Fruit fly (Drosophila melanogaster) S2 (cell line): Measurements from ENCODE around the gene CG31274.
A peak's percentile ranks its signal among the peaks of the same experiment; 100 is the strongest.

ENCODE experiments used
- CG8478 ChIP-seq: fragments of >200 bp; optimal IDR thresholded peaks from 2 replicates; lab custom pipeline; 2018
- CTCF ChIP-seq, 2 experiments: fragments of >200 bp; optimal IDR thresholded peaks; 2 replicates each; lab custom pipeline; 2018

Gene CG31274

DNA sequence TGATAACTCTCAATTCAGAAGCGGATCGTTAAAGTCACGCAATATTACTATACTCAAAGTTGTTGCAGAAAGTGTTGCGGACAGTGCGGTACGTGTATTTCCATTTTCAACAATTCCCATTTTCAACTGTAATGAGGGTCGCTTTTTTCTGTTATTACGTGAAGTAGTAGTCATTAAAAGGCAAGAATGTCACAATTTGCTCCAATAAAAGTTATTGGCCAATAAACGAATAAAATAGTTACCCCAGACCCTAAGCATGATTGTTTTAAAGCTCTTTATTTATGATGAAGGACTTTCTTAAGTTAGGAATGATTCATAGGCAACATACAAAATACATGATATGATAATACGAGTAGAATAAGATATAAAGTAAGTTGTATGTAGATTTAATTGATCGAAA, 14.5 kb downstream of the CG31274 start:
- TF ChIP-seq CG8478 (no peak), CTCF (optimal IDR thresholded peaks at IDR 0.05; lab: Kevin White, UChicago) (no peak)

DNA sequence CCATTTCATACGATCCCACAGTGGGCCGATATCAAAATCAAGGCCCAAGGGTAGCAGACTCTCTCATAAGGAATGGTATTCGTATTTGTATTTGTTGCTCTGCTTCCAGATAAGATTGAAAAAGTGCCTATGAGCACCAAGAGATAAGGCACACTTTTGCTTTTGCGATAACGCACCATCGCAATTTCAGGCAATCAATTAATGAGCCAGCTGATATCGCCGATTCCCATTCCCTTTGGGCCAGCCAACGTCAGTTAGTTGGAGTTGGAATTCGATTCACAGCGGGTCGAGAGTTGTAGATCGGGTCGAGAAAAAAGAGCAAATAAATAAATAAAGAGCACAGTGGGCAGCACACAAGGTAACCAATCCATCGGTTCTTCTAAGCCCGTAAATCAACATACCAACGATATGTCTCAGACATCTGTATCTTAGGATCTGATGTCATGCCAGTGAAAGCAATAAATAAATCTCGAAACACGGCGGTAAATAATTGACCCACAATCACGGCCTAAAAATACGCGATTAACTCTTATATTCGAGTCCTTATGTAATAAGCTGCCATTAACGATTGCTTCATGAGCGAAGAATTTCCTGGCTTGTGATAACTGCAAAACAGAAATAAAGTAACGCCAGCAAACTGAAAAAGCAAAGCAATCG, 15.3 kb downstream of the CG31274 start, which contains the start of gene CG8907:
TSS of gene CG8907 (plus strand) at position 252 of the 657 bp plus-strand sequence.
- no peak for TF ChIP-seq CG8478
- no peak for TF ChIP-seq CTCF (optimal IDR thresholded peaks at IDR 0.05; lab: Kevin White, UChicago)

DNA sequence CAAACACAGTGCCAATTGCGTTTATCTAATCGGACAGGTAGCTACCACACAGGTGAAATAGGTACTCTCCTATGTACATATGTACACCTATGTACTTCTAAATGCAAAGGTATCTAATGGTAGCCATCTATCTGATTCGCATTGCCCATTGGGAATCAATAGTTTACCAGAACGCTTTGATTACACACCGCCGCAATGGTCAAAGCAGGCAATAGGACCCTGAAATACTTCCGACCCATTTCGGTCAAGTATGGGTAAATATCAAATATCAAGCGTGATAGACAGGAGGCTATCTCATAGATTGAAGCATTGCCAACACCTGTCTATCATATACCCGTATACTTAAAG, 15.8 kb downstream of the CG31274 start:
- TF ChIP-seq CTCF (optimal IDR thresholded peaks at IDR 0.05; lab: Kevin White, UChicago) (no peak), CG8478 (no peak)

DNA sequence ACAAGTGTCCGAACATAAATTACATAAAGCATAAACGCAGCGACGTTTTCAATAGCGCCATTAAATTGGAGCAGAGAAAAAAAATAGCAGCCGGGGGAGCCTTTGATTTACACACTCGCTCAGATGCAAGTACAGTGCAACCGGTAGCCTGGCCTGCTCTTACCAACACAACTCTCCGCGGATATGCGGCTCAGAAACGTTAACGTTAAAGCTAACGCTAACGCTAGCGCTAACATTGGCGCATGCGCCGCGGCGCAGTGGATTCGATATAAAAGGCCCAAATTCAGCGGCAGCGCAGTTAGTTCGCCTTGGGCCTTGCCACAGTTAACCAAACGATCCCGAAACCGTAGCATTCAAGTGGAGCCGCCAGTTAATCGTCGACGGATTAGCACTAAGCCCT, 21.5 kb downstream of the CG31274 start, which contains the start of gene Pxd:
TSS of gene Pxd (plus strand) at position 301 of the 400 bp plus-strand sequence.
- no peak for TF ChIP-seq CTCF (optimal IDR thresholded peaks at IDR 0.05; lab: Kevin White, UChicago)
- TF ChIP-seq CG8478: no peak

DNA sequence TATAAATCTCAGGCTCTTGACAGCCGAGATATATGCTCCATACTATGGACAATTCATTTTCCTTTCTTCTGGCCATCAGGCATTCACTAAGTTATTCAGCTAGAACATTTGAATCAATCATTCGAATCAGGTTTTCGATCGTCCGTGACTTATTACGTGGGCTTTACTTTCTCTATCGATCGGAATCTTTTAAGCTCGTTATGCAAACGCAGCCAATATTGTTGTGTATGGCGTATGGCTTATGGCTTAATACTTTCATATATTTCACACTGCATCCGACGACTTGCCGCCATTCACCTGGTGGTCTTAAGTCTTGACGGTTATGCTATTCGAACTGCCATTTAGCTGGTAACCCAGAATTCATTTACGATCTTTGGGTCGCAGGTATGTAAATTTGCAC, 23.4 kb downstream of the CG31274 start:
- TF ChIP-seq CTCF (optimal IDR thresholded peaks at IDR 0.05; lab: Kevin White, UChicago): no peak
- no peak for TF ChIP-seq CG8478

DNA sequence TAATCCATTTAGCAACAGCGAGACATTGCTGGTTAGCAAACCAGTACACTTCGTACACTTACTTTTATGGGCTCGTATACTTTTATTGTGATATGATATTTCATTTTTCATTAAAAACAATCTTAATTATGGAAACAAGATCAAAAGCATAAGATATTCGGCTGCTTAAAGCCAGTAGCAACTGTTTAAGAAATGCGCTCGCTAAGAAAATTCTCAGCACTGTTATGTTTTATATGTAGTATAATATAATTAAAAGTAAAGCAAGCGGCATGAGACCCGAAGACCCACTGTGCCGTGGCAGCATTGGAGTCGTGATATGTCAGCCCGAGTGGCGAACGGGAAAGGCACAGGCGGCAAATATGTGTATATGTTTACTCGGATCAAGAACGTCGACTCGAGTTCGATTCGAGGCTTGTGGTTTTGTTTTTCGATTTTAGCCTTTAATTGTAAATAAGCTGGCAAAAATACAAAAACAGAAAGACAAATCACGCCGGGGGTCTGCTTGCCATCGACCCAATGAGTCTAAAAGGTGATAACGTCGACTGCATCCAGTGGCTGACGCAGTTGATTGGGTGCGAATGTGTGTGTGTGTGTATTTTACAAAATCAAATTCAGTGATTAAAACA, 26.2 kb downstream of the CG31274 start:
- TF ChIP-seq CG8478: no peak
- TF ChIP-seq CTCF (optimal IDR thresholded peaks at IDR 0.05; lab: Kevin White, UChicago): no peak

DNA sequence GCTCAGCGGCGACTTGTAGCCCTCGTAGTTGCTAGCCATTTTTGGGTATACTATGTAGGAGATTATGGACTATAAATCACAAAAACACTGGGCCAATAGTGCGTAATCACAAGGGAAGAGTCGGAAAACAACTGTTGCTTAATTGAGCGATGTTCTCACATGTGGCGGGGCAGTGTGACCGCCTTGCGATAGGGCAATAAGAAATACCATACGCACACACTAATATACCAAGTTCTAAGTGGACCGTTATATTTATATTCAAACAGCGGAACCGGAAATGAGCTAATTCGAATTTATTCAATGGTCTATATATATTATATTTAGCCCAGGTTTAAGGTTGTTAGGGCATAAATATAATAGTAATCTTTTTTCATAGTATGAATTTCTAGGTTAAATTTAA, 28.1 kb downstream of the CG31274 start, which contains the start of gene Adsl:
TSS of gene Adsl (minus strand) at position 165 of the 400 bp plus-strand sequence.
- TF ChIP-seq CG8478 (no peak), CTCF (optimal IDR thresholded peaks at IDR 0.05; lab: Kevin White, UChicago) (no peak)

DNA sequence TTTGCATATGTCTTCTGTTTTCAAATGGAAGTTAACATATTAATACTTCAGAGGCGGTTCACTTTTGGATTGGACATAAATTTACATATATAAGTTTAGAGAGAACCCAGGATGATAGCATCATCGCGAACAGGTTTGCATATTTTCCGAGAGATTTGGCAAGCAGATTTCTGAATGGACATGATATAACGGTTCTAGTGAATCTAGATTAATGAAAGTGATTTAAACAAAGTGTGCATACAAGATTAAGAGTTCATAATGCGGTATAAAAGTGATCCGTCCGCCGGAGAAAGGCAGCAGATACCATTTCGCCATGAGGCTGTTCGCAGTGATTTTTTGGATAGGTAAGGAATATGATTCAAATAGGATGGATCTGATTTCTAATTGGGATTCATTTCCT, 35.6 kb downstream of the CG31274 start, which contains the start of gene CG5225:
TSS of gene CG5225 (plus strand) at position 301 of the 400 bp plus-strand sequence.
- TF ChIP-seq CG8478 (no peak), CTCF (optimal IDR thresholded peaks at IDR 0.05; lab: Kevin White, UChicago) (no peak)

DNA sequence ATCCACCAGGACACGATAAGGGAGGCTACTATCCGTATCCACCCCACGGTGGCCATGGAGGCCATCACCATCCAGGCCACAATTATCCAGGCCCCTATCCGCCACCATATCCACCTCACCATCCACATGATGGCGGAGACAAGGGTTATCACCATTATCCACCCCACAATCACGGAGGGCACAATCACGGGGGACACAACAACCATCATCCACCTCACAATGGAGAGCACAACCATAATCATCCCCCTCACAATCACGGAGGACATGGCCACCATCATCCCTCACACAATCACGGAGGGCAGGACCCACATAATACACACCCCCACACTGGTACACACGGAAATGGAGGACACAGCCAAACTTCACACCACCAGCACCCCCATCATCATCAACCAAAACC, 37.0 kb downstream of the CG31274 start:
- TF ChIP-seq CTCF (optimal IDR thresholded peaks at IDR 0.05; lab: Kevin White, UChicago): no peak
- TF ChIP-seq CG8478: no peak

DNA sequence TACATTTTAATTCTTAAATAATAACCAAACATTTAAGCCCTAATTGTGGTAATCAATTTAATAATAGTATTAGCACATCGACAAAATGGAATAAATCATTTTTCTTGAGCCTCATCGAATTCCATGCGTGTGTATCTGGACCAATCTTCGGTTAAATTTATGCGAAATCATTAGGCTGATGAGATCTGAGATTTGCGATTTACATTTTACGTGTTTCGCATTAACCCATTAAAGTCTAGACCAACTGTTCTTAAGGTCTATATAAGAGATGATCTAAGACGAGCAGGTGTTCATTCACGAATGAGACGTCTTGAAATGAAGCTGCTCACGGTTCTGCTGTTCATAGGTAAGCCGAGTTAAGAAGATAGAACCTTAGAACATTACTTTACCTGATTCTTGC, 38.7 kb downstream of the CG31274 start, which contains the start of gene CG31268:
TSS of gene CG31268 (plus strand) at position 301 of the 400 bp plus-strand sequence.
- TF ChIP-seq CTCF (optimal IDR thresholded peaks at IDR 0.05; lab: Kevin White, UChicago): no peak
- TF ChIP-seq CG8478: no peak

DNA sequence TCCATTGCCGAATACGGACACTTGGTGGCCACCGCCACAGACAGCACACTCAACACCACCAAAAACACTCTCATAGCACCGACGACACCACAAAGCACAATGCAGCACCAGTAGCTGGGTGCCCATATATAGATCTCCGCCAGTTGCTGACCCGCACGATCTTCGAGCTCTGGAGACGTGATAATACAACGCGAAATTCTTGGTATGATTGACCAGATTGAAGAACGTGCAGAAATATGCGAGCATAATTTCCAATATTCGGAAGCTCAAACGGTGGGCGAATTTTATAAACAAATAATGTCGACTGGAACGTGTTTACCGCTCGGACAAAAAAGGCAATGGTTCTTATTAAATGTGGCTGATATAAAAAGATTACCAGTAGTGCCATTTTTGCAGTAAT, 43.1 kb downstream of the CG31274 start, which contains the start of gene CG4009:
TSS of gene CG4009 (minus strand) at position 101 of the 400 bp plus-strand sequence.
- no peak for TF ChIP-seq CG8478
- TF ChIP-seq CTCF (optimal IDR thresholded peaks at IDR 0.05; lab: Kevin White, UChicago): no peak

DNA sequence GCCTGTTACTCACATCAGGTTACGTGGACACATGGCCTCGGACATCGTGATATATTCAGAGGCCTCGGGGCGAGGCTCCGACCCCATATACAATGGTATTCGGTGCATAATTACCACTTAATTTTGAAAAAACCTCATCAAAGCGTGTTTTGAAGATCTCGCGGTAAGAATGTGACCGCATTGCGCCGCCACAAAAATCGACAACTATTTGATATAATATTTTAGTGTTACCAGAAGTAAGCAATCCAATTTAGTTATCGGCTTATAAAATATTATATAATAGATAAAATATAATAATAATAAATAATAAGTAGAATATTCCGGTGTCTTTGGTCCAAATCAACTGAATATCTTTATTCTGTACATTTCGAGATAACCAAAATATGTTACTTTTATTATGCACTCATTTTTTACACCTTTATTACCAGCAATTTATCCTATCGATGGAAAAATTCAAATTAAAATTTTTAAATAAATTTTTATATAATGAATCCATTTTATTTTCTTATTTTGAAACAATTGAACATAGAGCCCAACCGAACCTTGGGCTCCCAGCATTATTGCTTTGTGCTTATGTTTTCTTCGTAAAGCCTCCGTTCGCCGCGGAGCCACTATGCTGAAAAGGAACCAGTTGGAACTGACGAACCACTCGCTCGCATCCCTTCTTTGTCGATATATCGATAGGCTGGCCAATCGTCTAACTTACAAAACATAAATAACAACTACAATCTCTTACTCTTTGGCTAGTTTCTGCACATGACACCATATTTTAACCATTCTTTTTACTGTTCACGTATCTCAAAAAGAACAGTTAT, 47.4 kb downstream of the CG31274 start, which contains the start of the genes CG18213 and Trm7-32:
TSS of gene CG18213 (minus strand) at position 211 of the 815 bp plus-strand sequence.
TSS of gene Trm7-32 (plus strand) at position 690 of the 815 bp plus-strand sequence.
- TF ChIP-seq CG8478 (no peak), CTCF (optimal IDR thresholded peaks at IDR 0.05; lab: Kevin White, UChicago) (peak in 1 of 2 experiments; percentile 17)

DNA sequence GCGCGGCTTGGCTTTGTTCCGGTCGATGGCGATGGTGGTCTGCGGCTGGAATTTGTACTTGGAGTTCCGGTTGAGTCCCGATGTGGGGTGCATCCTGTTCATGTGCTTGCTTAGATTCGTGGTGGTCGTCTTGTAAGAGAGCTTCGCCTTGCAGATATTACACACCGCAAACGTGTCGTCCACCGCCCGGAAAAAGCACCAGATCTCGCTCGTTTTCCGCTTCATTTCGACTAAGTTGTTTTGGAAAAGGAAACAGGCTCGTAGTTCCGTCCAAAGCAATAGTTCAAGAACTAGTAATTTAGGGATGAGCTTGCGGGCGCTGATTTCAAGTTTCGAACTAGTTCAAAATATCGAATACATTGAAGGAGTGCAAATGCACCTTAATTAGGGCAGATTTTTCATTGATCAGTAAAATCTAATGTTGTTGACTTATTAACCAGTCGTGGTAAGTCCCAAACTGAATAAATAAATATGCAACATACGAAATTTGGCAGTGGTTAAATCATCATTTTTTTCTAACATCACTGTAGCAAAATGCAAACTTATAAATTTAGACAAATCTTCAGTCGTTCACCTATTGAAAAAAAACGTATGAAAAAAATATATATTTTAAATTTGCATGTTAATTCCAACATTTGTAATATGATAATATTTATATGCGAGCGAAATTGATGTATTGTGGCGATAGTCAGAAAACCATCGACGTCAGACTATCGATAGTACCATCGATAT, 50.2 kb downstream of the CG31274 start, which contains the start of the genes bdwf and Patr-1:
TSS of gene bdwf (minus strand) at position 299 of the 732 bp plus-strand sequence.
TSS of gene Patr-1 (plus strand) at position 727 of the 732 bp plus-strand sequence.
- TF ChIP-seq CTCF (optimal IDR thresholded peaks at IDR 0.05; lab: Kevin White, UChicago): no peak
- no peak for TF ChIP-seq CG8478

DNA sequence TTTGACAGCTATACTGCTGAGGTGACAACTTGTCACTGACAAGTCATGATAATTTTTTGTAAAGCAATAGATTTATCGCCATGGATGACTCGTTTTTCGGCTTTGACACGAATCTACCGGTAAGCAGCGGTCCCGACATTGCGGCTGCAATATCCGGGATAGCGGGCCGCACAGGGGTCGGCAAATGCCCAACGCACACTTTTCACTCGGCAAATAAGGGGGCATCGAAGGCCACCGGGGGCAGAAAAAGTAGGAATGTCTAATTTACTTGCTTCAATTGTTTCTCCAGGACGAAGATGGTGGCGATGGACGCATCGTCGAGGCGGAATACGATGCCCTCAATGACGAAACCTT, 50.7 kb downstream of the CG31274 start:
- TF ChIP-seq CTCF (optimal IDR thresholded peaks at IDR 0.05; lab: Kevin White, UChicago) (no peak), CG8478 (no peak)
